Fruit fly (Drosophila melanogaster): Measurements from ENCODE around the gene Ddrgk1.

DNA sequence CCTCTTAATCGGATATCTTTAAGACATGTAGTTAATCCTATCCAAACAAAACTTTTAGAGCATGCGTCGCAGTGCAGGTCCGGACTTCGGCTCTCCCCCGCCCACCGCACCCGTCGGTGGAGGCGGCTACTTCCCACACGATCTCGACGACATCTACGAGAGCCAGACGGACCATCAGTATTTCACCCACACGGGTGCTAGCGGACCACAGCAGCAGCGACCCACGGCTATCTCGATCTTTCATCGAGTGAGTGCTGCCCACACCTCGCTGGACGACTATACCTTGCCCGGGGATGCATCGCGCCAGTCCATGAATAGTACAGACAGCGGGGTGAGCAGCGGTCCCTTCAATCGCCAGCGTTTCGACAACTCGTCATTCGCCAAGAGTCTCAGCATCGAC lies 13.3 kb upstream of the Ddrgk1 start:
- TF ChIP-seq CG8159 (tag; optimal IDR thresholded peaks at IDR 0.05) (no peak), CG10348 (GFP tag; IDR thresholded peaks at IDR 0.05) (no peak), CG13204 (GFP tag; optimal IDR thresholded peaks at IDR 0.05) (no peak), fd96Ca (GFP tag; IDR thresholded peaks at IDR 0.05) (no peak)
